Worm (Caenorhabditis elegans): ENCODE data around the gene C05B5.1.

The C05B5.1 gene

DNA sequence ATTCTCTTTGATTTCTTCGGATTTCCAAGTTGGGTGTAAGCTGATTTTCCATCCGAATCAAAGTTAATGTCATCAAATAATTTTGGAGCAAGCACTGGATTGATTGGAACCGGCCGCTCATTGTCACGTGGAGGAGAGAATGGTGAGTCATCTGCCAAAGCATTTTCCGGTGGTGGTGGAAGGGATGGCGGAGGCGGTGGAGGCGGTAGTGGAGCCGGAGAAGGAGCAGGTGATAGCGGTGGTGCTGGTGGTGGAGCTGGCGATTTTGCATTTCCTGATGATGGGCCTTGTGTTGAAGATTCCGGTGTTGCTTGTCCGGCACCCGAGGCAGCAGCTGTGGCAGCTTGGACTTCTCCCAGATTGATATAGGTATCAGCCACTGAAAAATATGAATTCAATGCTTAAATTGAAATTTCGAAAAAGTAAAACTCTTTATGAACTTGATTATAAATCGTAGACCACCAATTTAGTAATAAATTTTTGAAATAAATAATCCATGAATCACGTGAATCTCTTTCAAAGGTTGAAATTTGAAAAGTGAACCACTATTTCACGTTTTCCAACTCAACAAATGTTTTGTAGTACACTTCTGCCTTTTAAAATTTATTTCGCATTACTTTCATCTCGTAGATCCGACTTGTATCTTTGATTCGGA lies 47.1 kb downstream of the C05B5.1 start, which contains the start of the genes K03H1.9 and K03H1.12:
Gene K03H1.9 (minus strand): TSS at position 471 of the 655 bp plus-strand sequence.
Gene K03H1.12 (plus strand): TSS at position 605 of the 655 bp plus-strand sequence.
- TF ChIP-seq nhr-85 (tag) = no peak
- no peak for TF ChIP-seq lir-3 (tag; optimal IDR thresholded peaks at IDR 0.05; ENCODE audit: poor library complexity)
- TF ChIP-seq irx-1 (tag; optimal IDR thresholded peaks at IDR 0.05) = no peak
- no peak for TF ChIP-seq jun-1 (tag; optimal IDR thresholded peaks at IDR 0.05)
- TF ChIP-seq pqm-1 (tag; optimal IDR thresholded peaks at IDR 0.05) = no peak
- TF ChIP-seq aha-1 (tag; optimal IDR thresholded peaks at IDR 0.05) = no peak
- no peak for TF ChIP-seq F16B12.6 (tag; optimal IDR thresholded peaks at IDR 0.05)
- no peak for TF ChIP-seq tlp-1 (tag; optimal IDR thresholded peaks at IDR 0.05)
- no peak for TF ChIP-seq snu-23 (GFP tag; optimal IDR thresholded peaks at IDR 0.05)
- no peak for TF ChIP-seq lin-39 (tag; optimal IDR thresholded peaks at IDR 0.05)
- TF ChIP-seq egl-13 (tag; optimal IDR thresholded peaks at IDR 0.05) = no peak
- TF ChIP-seq hlh-4 (tag; optimal IDR thresholded peaks at IDR 0.05) = no peak
- TF ChIP-seq hpl-2 (GFP tag; optimal IDR thresholded peaks at IDR 0.05) = no peak

Data from whole organism, L1 larva.